Worm (Caenorhabditis elegans) whole organism, midembryonic: ENCODE measurements around the gene grsp-1.

Source experiments
- cog-1 ChIP-seq: sonication (generic microtip); optimal IDR thresholded peaks from 2 replicates; lab custom pipeline; 2016; ENCODE audit warnings: missing genetic modification characterization, missing compliant biosample characterization
- flt-1 ChIP-seq: fragments of 200-800 bp; sonication (Bioruptor generic); IDR thresholded peaks from 2 replicates; pipeline ENCODE4 v1.3.6; 2022; ENCODE audit warnings: missing genetic modification characterization, missing compliant biosample characterization

DNA sequence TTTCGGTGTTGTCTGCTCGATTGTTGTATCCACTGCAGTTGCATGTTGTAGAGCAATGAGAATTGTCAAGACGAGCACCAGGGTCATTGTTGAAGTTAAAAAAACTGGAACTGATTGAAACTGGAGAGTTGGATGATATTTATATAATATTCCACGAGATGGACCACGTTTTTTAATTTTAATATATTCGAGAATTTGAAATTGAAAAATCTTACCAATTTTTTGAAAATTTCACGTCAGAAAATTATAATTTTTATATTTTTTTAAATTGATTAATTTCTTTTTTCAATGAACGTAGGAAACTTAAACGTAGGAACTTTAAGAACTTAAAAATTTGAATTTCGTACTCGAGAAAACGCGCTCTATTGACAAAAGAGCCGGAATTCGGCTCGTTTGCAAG is 23.3 kb downstream of the grsp-1 start, which contains the start of gene Y43F8C.5:
- TF ChIP-seq cog-1 (tag; lab: Kevin White, UChicago): no peak
- no peak for TF ChIP-seq flt-1 (GFP tag; lab: Robert Waterston, UW)
